Fruit fly (Drosophila melanogaster): ENCODE results near the gene sens-2.

The sens-2 gene

DNA sequence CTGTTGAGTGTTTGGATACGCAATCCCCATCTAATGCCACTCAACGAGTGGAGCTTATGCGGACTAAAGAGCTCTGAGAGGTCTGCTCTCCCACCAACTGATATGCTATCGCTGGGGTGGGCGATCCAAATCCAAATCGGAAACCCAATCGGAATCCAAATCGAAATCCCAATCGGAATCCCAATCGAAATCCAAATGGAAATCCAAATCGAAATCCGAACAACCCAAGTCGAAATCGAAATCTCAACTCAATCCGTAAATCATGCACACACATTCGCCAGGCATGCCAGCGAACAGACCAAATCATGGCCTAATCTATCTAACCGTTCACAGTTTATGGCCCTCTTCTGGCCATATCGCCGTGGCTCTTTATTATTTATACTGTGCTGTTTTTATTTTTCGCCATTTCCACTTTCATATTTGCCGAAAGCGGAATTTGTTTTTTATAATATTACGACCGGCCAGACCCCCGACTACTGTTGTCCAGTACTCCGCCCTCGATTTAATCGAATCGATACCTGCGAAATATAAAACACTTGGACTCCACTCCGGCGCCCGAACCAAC lies 5.9 kb downstream of the sens-2 start:
- TF ChIP-seq CG13204 (GFP tag; optimal IDR thresholded peaks at IDR 0.05): no peak
- no peak for TF ChIP-seq fd96Ca (GFP tag; IDR thresholded peaks at IDR 0.05)
- no peak for TF ChIP-seq CG8159 (tag; optimal IDR thresholded peaks at IDR 0.05)
- TF ChIP-seq gl (tag; optimal IDR thresholded peaks at IDR 0.05): no peak

DNA sequence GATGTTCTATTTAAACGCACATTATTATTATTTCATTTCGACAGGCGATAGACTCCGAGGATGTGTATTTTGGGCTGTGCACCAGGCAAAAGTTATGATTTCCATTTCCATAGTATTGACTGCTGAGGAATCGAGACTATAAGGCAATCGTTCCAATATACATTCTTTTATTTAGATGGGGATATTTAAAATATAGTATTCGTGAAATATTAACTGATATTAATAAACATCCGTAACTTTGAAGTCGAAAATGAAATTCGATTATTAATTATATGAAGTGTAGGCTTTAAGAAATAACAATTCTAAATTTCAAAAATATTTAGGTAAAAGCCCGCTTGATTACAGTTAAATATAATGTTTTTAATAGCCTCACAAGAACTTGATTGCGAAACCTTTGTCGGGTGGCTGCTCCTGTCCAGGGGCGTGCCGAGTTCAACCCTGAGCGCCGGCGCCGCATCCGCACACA lies 8.6 kb downstream of the sens-2 start:
- TF ChIP-seq CG15710 (tag; optimal IDR thresholded peaks at IDR 0.05): peak; percentile 4
- TF ChIP-seq CG14655 (GFP tag; optimal IDR thresholded peaks at IDR 0.05): peak; percentile 25
- TF ChIP-seq CG4496 (GFP tag; IDR thresholded peaks at IDR 0.05): no peak
- no peak for TF ChIP-seq CG8301 (tag; optimal IDR thresholded peaks at IDR 0.05)
- TF ChIP-seq CG8159 (tag; optimal IDR thresholded peaks at IDR 0.05): peak; percentile 46

DNA sequence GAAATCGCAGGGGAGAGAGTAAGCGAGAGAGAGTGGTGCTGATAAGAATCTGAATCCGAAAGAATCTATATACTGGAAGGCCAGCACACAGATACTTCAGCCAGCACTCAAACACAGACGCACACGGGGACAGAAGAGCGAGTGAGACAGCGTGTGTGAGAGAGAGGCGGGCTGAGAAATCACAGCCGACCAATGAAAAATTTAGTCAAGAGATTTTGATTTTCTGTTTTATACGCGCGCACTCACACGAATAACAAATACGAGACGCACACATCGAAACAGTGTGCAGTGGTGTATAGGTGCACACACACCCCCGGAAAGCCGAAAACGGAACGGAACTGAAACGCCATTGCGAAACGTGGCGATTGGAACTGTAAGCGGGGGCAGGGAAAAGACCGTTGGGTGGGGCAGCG lies 11.9 kb downstream of the sens-2 start:
- no peak for TF ChIP-seq CG32121 (GFP tag; IDR thresholded peaks at IDR 0.05)

- TF ChIP-seq CG10348 (GFP tag; IDR thresholded peaks at IDR 0.05) (no peak), fd96Ca (GFP tag; IDR thresholded peaks at IDR 0.05) (no peak), CG9948 (tag; optimal IDR thresholded peaks at IDR 0.05) (no peak), CG34367 (tag; optimal IDR thresholded peaks at IDR 0.05) (no peak), D1 (tag; optimal IDR thresholded peaks at IDR 0.05) (no peak), CG4496 (GFP tag; IDR thresholded peaks at IDR 0.05) (no peak), CG14655 (GFP tag; optimal IDR thresholded peaks at IDR 0.05) (no peak), CG13204 (GFP tag; optimal IDR thresholded peaks at IDR 0.05) (no peak), Pif1A (GFP tag; optimal IDR thresholded peaks at IDR 0.05) (no peak), CG8301 (tag; optimal IDR thresholded peaks at IDR 0.05) (no peak), gl (tag; optimal IDR thresholded peaks at IDR 0.05) (no peak)
These were observed 14.4 kb downstream of the sens-2 start for dm6 chr2L:6836114-6836513.

dm6 chr2L:6837829-6838228 lies 16.1 kb downstream of the sens-2 start:
- TF ChIP-seq D1 (tag; optimal IDR thresholded peaks at IDR 0.05) (no peak), Snoo (tag; optimal IDR thresholded peaks at IDR 0.05) (no peak), gl (tag; optimal IDR thresholded peaks at IDR 0.05) (no peak), Ets98B (GFP tag; IDR thresholded peaks at IDR 0.05) (no peak), CG34367 (tag; optimal IDR thresholded peaks at IDR 0.05) (no peak), CG10348 (GFP tag; IDR thresholded peaks at IDR 0.05) (no peak), CG8159 (tag; optimal IDR thresholded peaks at IDR 0.05) (no peak), CG4496 (GFP tag; IDR thresholded peaks at IDR 0.05) (no peak), Pif1A (GFP tag; optimal IDR thresholded peaks at IDR 0.05) (no peak), CG12605 (GFP tag; IDR thresholded peaks at IDR 0.05) (no peak), Pif1B (GFP tag; optimal IDR thresholded peaks at IDR 0.05) (no peak), CG32121 (GFP tag; IDR thresholded peaks at IDR 0.05) (no peak), CG8301 (tag; optimal IDR thresholded peaks at IDR 0.05) (no peak)

DNA sequence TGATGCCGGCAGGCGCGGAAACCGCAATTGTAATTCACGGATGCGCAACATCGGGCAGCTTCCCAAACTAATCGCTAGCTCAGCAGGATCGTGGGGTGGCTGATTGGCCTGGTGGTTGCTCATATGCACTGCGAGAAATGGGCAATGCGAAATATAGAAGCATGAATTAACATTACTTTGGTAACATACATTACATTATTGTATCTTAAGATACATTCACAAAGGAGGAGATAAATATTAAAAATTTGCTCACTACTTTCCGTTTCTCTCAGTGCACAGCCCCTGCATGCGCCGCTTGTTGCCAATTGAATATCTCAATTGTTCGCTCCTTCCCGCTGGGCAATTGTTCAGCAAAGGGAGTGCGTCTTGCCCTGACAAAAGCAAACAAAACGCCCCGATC lies 19.6 kb downstream of the sens-2 start:
- TF ChIP-seq EcR (GFP tag; optimal IDR thresholded peaks at IDR 0.05): no peak
- no peak for TF ChIP-seq gl (tag; optimal IDR thresholded peaks at IDR 0.05)
- peak; percentile 21 for TF ChIP-seq CG8159 (tag; optimal IDR thresholded peaks at IDR 0.05)
- no peak for TF ChIP-seq CG8301 (tag; optimal IDR thresholded peaks at IDR 0.05)

dm6 chr2L:6843434-6843833 lies 21.7 kb downstream of the sens-2 start:
- TF ChIP-seq CG8159 (tag; optimal IDR thresholded peaks at IDR 0.05): no peak
- TF ChIP-seq rn (GFP tag; IDR thresholded peaks at IDR 0.05): no peak
- TF ChIP-seq Snoo (tag; optimal IDR thresholded peaks at IDR 0.05): no peak
- TF ChIP-seq Pif1B (GFP tag; optimal IDR thresholded peaks at IDR 0.05): no peak
- no peak for TF ChIP-seq CG9948 (tag; optimal IDR thresholded peaks at IDR 0.05)
- no peak for TF ChIP-seq fd96Ca (GFP tag; IDR thresholded peaks at IDR 0.05)
- no peak for TF ChIP-seq CG13204 (GFP tag; optimal IDR thresholded peaks at IDR 0.05)
- TF ChIP-seq EcR (GFP tag; optimal IDR thresholded peaks at IDR 0.05): no peak
- TF ChIP-seq CG8301 (tag; optimal IDR thresholded peaks at IDR 0.05): no peak
- no peak for TF ChIP-seq D1 (tag; optimal IDR thresholded peaks at IDR 0.05)
- TF ChIP-seq gl (tag; optimal IDR thresholded peaks at IDR 0.05): no peak
- TF ChIP-seq CG32121 (GFP tag; IDR thresholded peaks at IDR 0.05): no peak
- TF ChIP-seq CG10348 (GFP tag; IDR thresholded peaks at IDR 0.05): no peak
- TF ChIP-seq CG4496 (GFP tag; IDR thresholded peaks at IDR 0.05): no peak

dm6 chr2L:6850963-6851362 lies 29.2 kb downstream of the sens-2 start:
- TF ChIP-seq CG4496 (GFP tag; IDR thresholded peaks at IDR 0.05) (no peak), CG13204 (GFP tag; optimal IDR thresholded peaks at IDR 0.05) (no peak)
